Worm (Caenorhabditis elegans): Measurements from ENCODE around the gene F55E10.1.

DNA sequence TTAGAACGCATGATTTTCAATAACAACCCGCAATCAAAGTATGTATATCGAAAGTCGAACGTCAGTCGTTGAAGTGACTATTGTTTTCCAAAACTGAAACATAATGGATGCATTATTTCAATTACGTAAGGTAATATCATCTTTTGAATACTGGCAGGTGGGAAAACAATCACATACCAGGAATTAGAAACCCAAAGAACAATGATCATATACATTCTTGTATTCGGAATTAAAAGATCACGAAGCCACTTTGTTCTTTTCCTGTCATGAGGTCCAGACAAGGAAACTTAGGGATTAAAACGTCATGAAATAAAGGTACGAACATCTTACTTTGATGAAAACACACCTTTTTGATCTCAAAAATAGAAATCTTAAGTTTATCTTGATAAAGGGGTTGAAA, 20.6 kb downstream of the F55E10.1 start:
- TF ChIP-seq nhr-11 (tag; optimal IDR thresholded peaks at IDR 0.05), result no peak
- TF ChIP-seq ztf-4 (tag; optimal IDR thresholded peaks at IDR 0.05), result no peak
- TF ChIP-seq nhr-28 (tag; optimal IDR thresholded peaks at IDR 0.05), result no peak
- TF ChIP-seq pqm-1 (tag; optimal IDR thresholded peaks at IDR 0.05), result no peak
- no peak for TF ChIP-seq unc-39 (tag; optimal IDR thresholded peaks at IDR 0.05)
- TF ChIP-seq skn-1 (tag; optimal IDR thresholded peaks at IDR 0.05), result no peak
- TF ChIP-seq ztf-11 (tag; optimal IDR thresholded peaks at IDR 0.05), result no peak
- no peak for TF ChIP-seq hmg-11 (tag; optimal IDR thresholded peaks at IDR 0.05)
- TF ChIP-seq lin-39 (tag; optimal IDR thresholded peaks at IDR 0.05), result no peak
- no peak for TF ChIP-seq ceh-28 (tag; optimal IDR thresholded peaks at IDR 0.05)
- TF ChIP-seq snpc-4 (tag; optimal IDR thresholded peaks at IDR 0.05), result no peak
- TF ChIP-seq nhr-77 (tag; optimal IDR thresholded peaks at IDR 0.05), result no peak
